Fruit fly (Drosophila melanogaster) whole organism: Measurements from ENCODE around the gene grsm.

ENCODE experiments used
- CG8478 ChIP-seq: fragments of >200 bp; optimal IDR thresholded peaks from 2 replicates; lab custom pipeline; 2018; ENCODE audit warnings: inconsistent platforms
- Dll ChIP-seq: fragments of >200 bp; optimal IDR thresholded peaks from 2 replicates; lab custom pipeline; 2017
- EcR ChIP-seq, 2 experiments: fragments of >200 bp; optimal IDR thresholded peaks; 2 replicates each; lab custom pipeline; 2017; ENCODE audit warnings: missing biosample characterization in 2 of 2, missing genetic modification characterization in 2 of 2, missing genetic modification reagents in 2 of 2
- pan ChIP-seq: fragments of >200 bp; optimal IDR thresholded peaks from 2 replicates; lab custom pipeline; 2017

DNA sequence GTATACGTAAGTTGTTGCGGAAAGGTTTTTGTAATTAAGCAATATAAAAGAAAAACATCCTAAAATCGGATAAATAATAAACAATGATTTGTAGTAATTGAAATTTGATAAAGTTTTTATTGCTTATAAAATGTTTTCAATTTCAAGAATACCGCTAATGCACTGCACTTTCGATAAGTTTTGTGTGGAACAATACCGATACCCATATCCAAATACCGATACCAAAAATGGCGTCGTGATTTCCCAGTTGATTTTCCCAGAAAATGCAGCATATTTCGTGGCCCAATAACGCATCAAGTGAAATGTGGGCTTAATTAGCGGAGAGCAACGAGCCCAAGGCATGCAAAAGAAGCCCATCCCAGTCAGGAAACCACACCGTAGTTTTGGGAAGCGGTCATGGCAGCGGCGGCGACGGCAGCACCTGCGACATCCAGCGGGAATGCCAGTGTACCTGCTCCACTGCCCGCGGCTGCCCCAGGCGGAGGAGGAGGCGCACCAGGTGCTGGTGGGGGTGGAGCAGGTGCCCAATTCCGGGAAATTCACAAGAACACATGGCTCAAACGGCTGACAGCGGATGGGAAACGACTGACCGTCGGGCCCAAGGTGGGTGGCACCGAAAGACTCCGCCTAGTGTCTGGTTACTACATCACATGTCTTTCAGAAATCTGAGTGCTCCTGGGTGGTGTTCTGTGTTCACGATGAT, 18.5 kb upstream of the grsm start, which contains the start of gene CG31342:
- TF ChIP-seq pan (no peak), Dll (lab: Kevin White, UChicago) (no peak), EcR (GFP tag; optimal IDR thresholded peaks at IDR 0.05; lab: Kevin White, UChicago) (no peak), CG8478 (lab: Kevin White, UChicago) (no peak)
